Fruit fly (Drosophila melanogaster): Measurements from ENCODE around the gene Ugt303A1.

Ugt303A1 gene

dm6 chr3R:11221437-11222230 lies 46.3 kb downstream of the Ugt303A1 start, which contains the start of the genes CG6693 and RpL3 (continued):
- no peak for TF ChIP-seq jing (GFP tag; optimal IDR thresholded peaks at IDR 0.05)
- peak; percentile 55 for TF ChIP-seq CHES-1-like (GFP tag; optimal IDR thresholded peaks at IDR 0.05)
- TF ChIP-seq Dek (tag; optimal IDR thresholded peaks at IDR 0.05): peak; percentile 70
- peak; percentile 90 for TF ChIP-seq CG6813 (GFP tag; optimal IDR thresholded peaks at IDR 0.05)
- TF ChIP-seq Elba2 (GFP tag; optimal IDR thresholded peaks at IDR 0.05): no peak
- no peak for TF ChIP-seq Lpt (GFP tag; optimal IDR thresholded peaks at IDR 0.05)
- peak; percentile 49 for TF ChIP-seq CG13424 (tag; optimal IDR thresholded peaks at IDR 0.05)
- TF ChIP-seq mirr (GFP tag; optimal IDR thresholded peaks at IDR 0.05): peak; percentile 90
- TF ChIP-seq CG30403 (GFP tag; optimal IDR thresholded peaks at IDR 0.05): peak; percentile 55
- peak; percentile 54 for TF ChIP-seq CG4820 (GFP tag; optimal IDR thresholded peaks at IDR 0.05)
- TF ChIP-seq CG11695 (GFP tag; IDR thresholded peaks at IDR 0.05): peak; percentile 57; the same call in 2 of the 3 replicates
- peak; percentile 74 for TF ChIP-seq CG12104 (GFP tag; optimal IDR thresholded peaks at IDR 0.05)
- TF ChIP-seq peb (GFP tag; IDR thresholded peaks at IDR 0.05): no peak
- peak; percentile 54 for TF ChIP-seq CG1529 (GFP tag; optimal IDR thresholded peaks at IDR 0.05)
- peak; percentile 49 for TF ChIP-seq CG13123 (GFP tag; optimal IDR thresholded peaks at IDR 0.05)
- TF ChIP-seq dimm (GFP tag; IDR thresholded peaks at IDR 0.05): no peak
- peak; percentile 51; the same call in 1 of the 2 replicates for TF ChIP-seq Bgb (GFP tag; IDR thresholded peaks at IDR 0.05; ENCODE audit: partially characterized antibody)
- peak; percentile 63 for TF ChIP-seq CG9932 (GFP tag; IDR thresholded peaks at IDR 0.05)
- TF ChIP-seq ssp (GFP tag; IDR thresholded peaks at IDR 0.05): peak; percentile 56
- peak; percentile 26 for TF ChIP-seq Ssrp (tag; optimal IDR thresholded peaks at IDR 0.05)
- peak; percentile 57 for TF ChIP-seq ato (GFP tag; IDR thresholded peaks at IDR 0.05; ENCODE audit: partially characterized antibody)
- peak; percentile 73 for TF ChIP-seq Dad (GFP tag; optimal IDR thresholded peaks at IDR 0.05)
- TF ChIP-seq lab (GFP tag; optimal IDR thresholded peaks at IDR 0.05): peak; percentile 92
- peak; percentile 53 for TF ChIP-seq toy (GFP tag; IDR thresholded peaks at IDR 0.05)
- peak; percentile 71 for TF ChIP-seq ATbp (GFP tag; optimal IDR thresholded peaks at IDR 0.05)
- TF ChIP-seq CG32772 (GFP tag; IDR thresholded peaks at IDR 0.05): no peak
- TF ChIP-seq danr (GFP tag; IDR thresholded peaks at IDR 0.05): no peak
- no peak for TF ChIP-seq gt (GFP tag; IDR thresholded peaks at IDR 0.05)
- TF ChIP-seq Antp (GFP tag; optimal IDR thresholded peaks at IDR 0.05): no peak
- peak; percentile 84 for TF ChIP-seq NfI (GFP tag; optimal IDR thresholded peaks at IDR 0.05)
- peak; percentile 93 for TF ChIP-seq hkb (optimal IDR thresholded peaks at IDR 0.05)
- peak; percentile 67 for TF ChIP-seq hkb (GFP tag; IDR thresholded peaks at IDR 0.05)
- TF ChIP-seq zen (tag; optimal IDR thresholded peaks at IDR 0.05): peak; percentile 60
- peak; percentile 77 for TF ChIP-seq CG9727 (GFP tag; optimal IDR thresholded peaks at IDR 0.05)
- TF ChIP-seq CG8765 (GFP tag; IDR thresholded peaks at IDR 0.05): no peak
- TF ChIP-seq CG6689 (GFP tag; IDR thresholded peaks at IDR 0.05): peak; percentile 60
- no peak for TF ChIP-seq wor (GFP tag; IDR thresholded peaks at IDR 0.05)
- peak in 1 of 2 experiments; percentile 83 for TF ChIP-seq Eip74EF (GFP tag; optimal IDR thresholded peaks at IDR 0.05)
- peak; percentile 71 for TF ChIP-seq CG17829 (tag; optimal IDR thresholded peaks at IDR 0.05)
- TF ChIP-seq CG11456 (GFP tag; IDR thresholded peaks at IDR 0.05): peak; percentile 84
- TF ChIP-seq zf30C (GFP tag; optimal IDR thresholded peaks at IDR 0.05): no peak
- peak; percentile 49; the same call in 1 of the 2 replicates for TF ChIP-seq CG32767 (GFP tag; IDR thresholded peaks at IDR 0.05)
- TF ChIP-seq ara (GFP tag; IDR thresholded peaks at IDR 0.05): peak; percentile 28; the same call in 1 of the 2 replicates
- TF ChIP-seq Drgx (GFP tag; IDR thresholded peaks at IDR 0.05): peak; percentile 47; the same call in 1 of the 2 replicates
- peak; percentile 94 for TF ChIP-seq trem (tag; optimal IDR thresholded peaks at IDR 0.05)
- peak; percentile 86 for TF ChIP-seq kah (GFP tag; optimal IDR thresholded peaks at IDR 0.05)
- no peak; the same call in 1 of the 2 replicates for TF ChIP-seq Scr (GFP tag; IDR thresholded peaks at IDR 0.05; ENCODE audit: partially characterized antibody)
- peak; percentile 42 for TF ChIP-seq Hr3 (GFP tag; optimal IDR thresholded peaks at IDR 0.05)
- TF ChIP-seq disco-r (GFP tag; optimal IDR thresholded peaks at IDR 0.05): peak; percentile 53
